Fruit fly (Drosophila melanogaster): Measurements from ENCODE around the gene spn-E.

- TF ChIP-seq CG12768 (GFP tag; optimal IDR thresholded peaks at IDR 0.05), result no peak
- TF ChIP-seq CG5204 (GFP tag; optimal IDR thresholded peaks at IDR 0.05), result no peak
- TF ChIP-seq CG7101 (tag; optimal IDR thresholded peaks at IDR 0.05), result peak; percentile 80
- no peak for TF ChIP-seq cnc (optimal IDR thresholded peaks at IDR 0.05)
- no peak for TF ChIP-seq Hr96 (GFP tag; optimal IDR thresholded peaks at IDR 0.05)
- peak; percentile 55 for TF ChIP-seq toe (GFP tag; optimal IDR thresholded peaks at IDR 0.05)
- TF ChIP-seq kay (GFP tag; ENCODE audit: borderline replicate concordance), result no peak
- peak; percentile 48 for TF ChIP-seq bab1 (GFP tag; optimal IDR thresholded peaks at IDR 0.05)
Measured at dm6 chr3R:15836864-15837824, at the start of gene spn-E, which contains the start of gene ND-23.
